Worm (Caenorhabditis elegans) whole organism, L4/young adult: ENCODE measurements around the gene ckr-2.

Experiments used
- W03F9.2 ChIP-seq: fragments of 150-350 bp; optimal IDR thresholded peaks from 2 replicates; lab custom pipeline; 2014; ENCODE audit warnings: missing biosample characterization, missing genetic modification characterization
- dao-5 ChIP-seq: sonication (generic microtip); optimal IDR thresholded peaks from 2 replicates; lab custom pipeline; 2016; ENCODE audit warnings: missing genotype, missing genetic modification characterization, moderate library complexity, missing compliant biosample characterization
- him-1 ChIP-seq: sonication (generic microtip); optimal IDR thresholded peaks from 2 replicates; lab custom pipeline; 2016; ENCODE audit warnings: missing genotype, missing genetic modification reagents, missing genetic modification characterization, missing compliant biosample characterization

- no peak for TF ChIP-seq him-1 (tag; lab: Kevin White, UChicago)
- no peak for TF ChIP-seq dao-5
- TF ChIP-seq W03F9.2 (tag; lab: Kevin White, UChicago): no peak
These were observed 36.2 kb upstream of the ckr-2 start, which contains the start of gene Y39A3A.2 for ce11 chrIII:2057570-2057969.
